Worm (Caenorhabditis elegans): ENCODE measurements around the gene znf-598.

ce11 chrII:6994677-6995076 is 30.9 kb upstream of the znf-598 start, which contains the start of gene unc-104:
- TF ChIP-seq cog-1 (tag; optimal IDR thresholded peaks at IDR 0.05) = no peak
- no peak for TF ChIP-seq ztf-23 (GFP tag; IDR thresholded peaks at IDR 0.05)
- TF ChIP-seq flt-1 (GFP tag; IDR thresholded peaks at IDR 0.05) = no peak

All from whole organism, midembryonic.